Worm (Caenorhabditis elegans): ENCODE measurements around the gene immt-1.

Gene immt-1

ce11 chrX:2667779-2668178, 19.2 kb downstream of the immt-1 start, which contains the start of gene C09B7.2:
TSS of gene C09B7.2 (plus strand) at chrX:2668127.
- no peak for TF ChIP-seq eyg-1 (tag; optimal IDR thresholded peaks at IDR 0.05)
- no peak for TF ChIP-seq fkh-6 (tag; optimal IDR thresholded peaks at IDR 0.05)
- TF ChIP-seq ama-1 (optimal IDR thresholded peaks at IDR 0.05): no peak
- no peak for TF ChIP-seq ceh-31 (tag; optimal IDR thresholded peaks at IDR 0.05)
- TF ChIP-seq lim-6 (tag; optimal IDR thresholded peaks at IDR 0.05): no peak
- TF ChIP-seq ceh-24 (tag; optimal IDR thresholded peaks at IDR 0.05): no peak
- no peak for TF ChIP-seq nhr-11 (tag; optimal IDR thresholded peaks at IDR 0.05)
- no peak for TF ChIP-seq madf-2 (tag; optimal IDR thresholded peaks at IDR 0.05)
- no peak for TF ChIP-seq C08G9.2 (tag; optimal IDR thresholded peaks at IDR 0.05)
- no peak for TF ChIP-seq npax-4 (tag; optimal IDR thresholded peaks at IDR 0.05)
- TF ChIP-seq T23F11.4 (GFP tag; optimal IDR thresholded peaks at IDR 0.05): no peak
- no peak for TF ChIP-seq fax-1 (tag; optimal IDR thresholded peaks at IDR 0.05)
- TF ChIP-seq unc-55 (GFP tag; optimal IDR thresholded peaks at IDR 0.05): peak; percentile 56
- no peak for TF ChIP-seq elt-4 (tag; optimal IDR thresholded peaks at IDR 0.05)
- TF ChIP-seq pag-3 (tag; optimal IDR thresholded peaks at IDR 0.05; ENCODE audit: borderline replicate concordance): no peak
- TF ChIP-seq hlh-13 (GFP tag; optimal IDR thresholded peaks at IDR 0.05): no peak
- no peak for TF ChIP-seq odd-2 (tag; optimal IDR thresholded peaks at IDR 0.05)
- no peak for TF ChIP-seq ceh-6 (GFP tag; optimal IDR thresholded peaks at IDR 0.05)
- peak; percentile 41 for TF ChIP-seq ceh-48 (tag; optimal IDR thresholded peaks at IDR 0.05)
- no peak for TF ChIP-seq hlh-6 (tag; optimal IDR thresholded peaks at IDR 0.05)
- no peak for TF ChIP-seq hlh-8 (tag; optimal IDR thresholded peaks at IDR 0.05)
- TF ChIP-seq ahr-1 (tag; optimal IDR thresholded peaks at IDR 0.05): no peak
- TF ChIP-seq mec-3 (tag; optimal IDR thresholded peaks at IDR 0.05; ENCODE audit: borderline replicate concordance): no peak
- no peak for TF ChIP-seq pha-2 (tag; optimal IDR thresholded peaks at IDR 0.05)
- TF ChIP-seq tbx-2 (tag; optimal IDR thresholded peaks at IDR 0.05): no peak
- TF ChIP-seq nhr-232 (tag; optimal IDR thresholded peaks at IDR 0.05): no peak
- peak; percentile 9 for TF ChIP-seq unc-42 (tag; optimal IDR thresholded peaks at IDR 0.05)
- no peak for TF ChIP-seq C38D4.7 (GFP tag; optimal IDR thresholded peaks at IDR 0.05)
- TF ChIP-seq ceh-30 (tag; optimal IDR thresholded peaks at IDR 0.05): no peak
- peak; percentile 54 for TF ChIP-seq nfya-1 (tag; optimal IDR thresholded peaks at IDR 0.05)
- no peak for TF ChIP-seq zip-5 (tag; optimal IDR thresholded peaks at IDR 0.05)
- no peak for TF ChIP-seq elt-2 (tag; optimal IDR thresholded peaks at IDR 0.05)
- TF ChIP-seq hlh-15 (tag; optimal IDR thresholded peaks at IDR 0.05): no peak
- no peak for TF ChIP-seq che-1 (tag; optimal IDR thresholded peaks at IDR 0.05)
- TF ChIP-seq Y22D7AL.16 (tag; optimal IDR thresholded peaks at IDR 0.05): no peak
- TF ChIP-seq pros-1 (tag; optimal IDR thresholded peaks at IDR 0.05): no peak
- TF ChIP-seq rnt-1 (tag; optimal IDR thresholded peaks at IDR 0.05): no peak
- peak; percentile 43 for TF ChIP-seq hlh-30 (tag; optimal IDR thresholded peaks at IDR 0.05; ENCODE audit: insufficient read depth)
- TF ChIP-seq lin-11 (tag; optimal IDR thresholded peaks at IDR 0.05): no peak
- no peak for TF ChIP-seq ceh-9 (tag; optimal IDR thresholded peaks at IDR 0.05)
- no peak for TF ChIP-seq K02D7.2 (tag; optimal IDR thresholded peaks at IDR 0.05)
- no peak for TF ChIP-seq pha-4 (tag; optimal IDR thresholded peaks at IDR 0.05)
- TF ChIP-seq ztf-16 (tag; optimal IDR thresholded peaks at IDR 0.05): no peak

DNA sequence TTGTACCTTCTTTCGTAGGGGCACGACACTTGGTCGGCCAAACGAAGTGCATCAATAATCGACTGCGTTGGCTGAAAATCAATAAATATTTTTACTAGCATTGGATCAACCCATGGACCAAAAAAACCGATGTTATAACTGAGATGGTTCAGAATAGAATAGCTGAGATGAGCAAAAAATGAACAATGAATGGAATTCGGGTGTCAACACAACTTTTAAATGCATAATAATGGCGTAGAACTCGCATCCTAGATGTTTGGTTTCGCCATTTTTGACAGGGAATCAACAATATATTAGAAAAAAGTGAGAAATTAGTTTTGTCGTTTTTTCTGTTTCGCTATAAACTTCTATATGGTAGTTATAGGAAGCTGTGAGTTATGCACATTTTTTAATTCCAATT, 22.7 kb downstream of the immt-1 start, which contains the start of gene F54G2.1:
TSS of gene F54G2.1 (minus strand) at position 101 of the 400 bp plus-strand sequence.
- TF ChIP-seq che-1 (tag; optimal IDR thresholded peaks at IDR 0.05): no peak
- no peak for TF ChIP-seq pag-3 (tag; optimal IDR thresholded peaks at IDR 0.05; ENCODE audit: borderline replicate concordance)
- no peak for TF ChIP-seq gmeb-2 (tag; optimal IDR thresholded peaks at IDR 0.05)
- no peak for TF ChIP-seq hlh-6 (tag; optimal IDR thresholded peaks at IDR 0.05)
- TF ChIP-seq ceh-31 (tag; optimal IDR thresholded peaks at IDR 0.05): no peak
- TF ChIP-seq unc-55 (GFP tag; optimal IDR thresholded peaks at IDR 0.05): no peak
- TF ChIP-seq ceh-18 (tag; optimal IDR thresholded peaks at IDR 0.05): no peak
- no peak for TF ChIP-seq sdc-2 (tag; optimal IDR thresholded peaks at IDR 0.05)
- TF ChIP-seq elt-2 (tag; optimal IDR thresholded peaks at IDR 0.05): no peak
- no peak for TF ChIP-seq nfya-1 (tag; optimal IDR thresholded peaks at IDR 0.05)
- no peak for TF ChIP-seq mec-3 (tag; optimal IDR thresholded peaks at IDR 0.05; ENCODE audit: borderline replicate concordance)
- TF ChIP-seq K09A11.1 (tag; optimal IDR thresholded peaks at IDR 0.05; ENCODE audit: insufficient read depth): no peak
- TF ChIP-seq ceh-24 (tag; optimal IDR thresholded peaks at IDR 0.05): no peak
- no peak for TF ChIP-seq madf-2 (tag; optimal IDR thresholded peaks at IDR 0.05)
- no peak for TF ChIP-seq ceh-30 (tag; optimal IDR thresholded peaks at IDR 0.05)
